Fruit fly (Drosophila melanogaster) whole organism, embryonic: Measurements from ENCODE around the gene CIA30.
A peak's percentile ranks its signal among the peaks of the same experiment; 100 is the strongest.

Experiments used
- Blimp-1 ChIP-seq: fragments of 200-800 bp; sonication (Bioruptor generic); optimal IDR thresholded peaks from 3 replicates; lab custom pipeline; 2018; ENCODE audit warnings: missing biosample characterization, missing genetic modification characterization, mild to moderate bottlenecking, moderate library complexity, missing genetic modification reagents
- CG10462 ChIP-seq: fragments of 200-800 bp; sonication (Bioruptor generic); optimal IDR thresholded peaks from 2 replicates; lab custom pipeline; 2016; ENCODE audit warnings: missing biosample characterization, missing genetic modification characterization
- CG11560 ChIP-seq: fragments of 200-800 bp; sonication (Bioruptor generic); IDR thresholded peaks from 3 replicates; pipeline ENCODE4 v1.3.6; 2022; ENCODE audit warnings: missing biosample characterization, missing genetic modification characterization
- CG14667 ChIP-seq: fragments of 200-800 bp; sonication (Bioruptor generic); IDR thresholded peaks from 2 replicates; pipeline ENCODE4 v1.3.6; 2022; ENCODE audit warnings: missing biosample characterization, missing genetic modification characterization
- CG15269 ChIP-seq: fragments of 200-800 bp; sonication (Bioruptor generic); optimal IDR thresholded peaks from 2 replicates; lab custom pipeline; 2018; ENCODE audit warnings: missing biosample characterization, mild to moderate bottlenecking, missing genetic modification characterization, moderate library complexity
- CG15514 ChIP-seq: fragments of 200-800 bp; sonication (Bioruptor generic); optimal IDR thresholded peaks from 3 replicates; lab custom pipeline; 2017; ENCODE audit warnings: missing biosample characterization, missing genetic modification characterization, mild to moderate bottlenecking, moderate library complexity, missing genetic modification reagents
- CG15601 ChIP-seq: fragments of 200-800 bp; sonication (Bioruptor generic); optimal IDR thresholded peaks from 3 replicates; lab custom pipeline; 2019; ENCODE audit warnings: missing biosample characterization, mild to moderate bottlenecking, missing genetic modification characterization, moderate library complexity
- CG17359 ChIP-seq: fragments of 200-800 bp; sonication (Bioruptor generic); optimal IDR thresholded peaks from 3 replicates; lab custom pipeline; 2018; ENCODE audit warnings: missing biosample characterization, mild to moderate bottlenecking, missing genetic modification characterization, moderate library complexity
- CG1832 ChIP-seq: fragments of 200-800 bp; sonication (Bioruptor generic); optimal IDR thresholded peaks from 2 replicates; lab custom pipeline; 2017; ENCODE audit warnings: missing biosample characterization, mild to moderate bottlenecking, missing genetic modification characterization, inconsistent platforms
- CG2199 ChIP-seq: fragments of 200-800 bp; sonication (Bioruptor generic); IDR thresholded peaks from 3 replicates; pipeline ENCODE4 v1.3.6; 2022; ENCODE audit warnings: missing biosample characterization, missing genetic modification characterization
- CG30431 ChIP-seq: fragments of 200-800 bp; sonication (Bioruptor generic); optimal IDR thresholded peaks from 2 replicates; lab custom pipeline; 2017; ENCODE audit warnings: missing biosample characterization, missing genetic modification characterization
- CG31441 ChIP-seq: fragments of 200-800 bp; sonication (Bioruptor generic); IDR thresholded peaks from 2 replicates; pipeline ENCODE4 v1.3.6; 2022; ENCODE audit warnings: missing biosample characterization, missing genetic modification characterization
- CG32532 ChIP-seq: fragments of 200-800 bp; sonication (Bioruptor generic); IDR thresholded peaks from 2 replicates; pipeline ENCODE4 v1.3.6; 2022; ENCODE audit warnings: missing biosample characterization, missing genetic modification characterization
- CG32772 ChIP-seq: fragments of 200-800 bp; sonication (Bioruptor generic); IDR thresholded peaks from 2 replicates; pipeline ENCODE4 v1.3.6; 2022; ENCODE audit warnings: missing biosample characterization, missing genetic modification characterization
- CG4282 ChIP-seq: fragments of 200-800 bp; sonication (Bioruptor generic); optimal IDR thresholded peaks from 2 replicates; lab custom pipeline; 2016; ENCODE audit warnings: missing biosample characterization, missing genetic modification characterization
- CG4820 ChIP-seq: fragments of 200-800 bp; sonication (Bioruptor generic); optimal IDR thresholded peaks from 3 replicates; lab custom pipeline; 2016; ENCODE audit warnings: missing biosample characterization, missing genetic modification characterization
- CG6272 ChIP-seq: fragments of 200-800 bp; sonication (Bioruptor generic); IDR thresholded peaks from 2 replicates; pipeline ENCODE4 v1.3.6; 2022; ENCODE audit warnings: missing biosample characterization, missing genetic modification characterization
- CG7357 ChIP-seq: fragments of 200-800 bp; sonication (Bioruptor generic); IDR thresholded peaks from 3 replicates; pipeline ENCODE4 v1.3.6; 2022; ENCODE audit warnings: missing biosample characterization, missing genetic modification characterization
- CG7745 ChIP-seq: fragments of 200-800 bp; sonication (Bioruptor generic); optimal IDR thresholded peaks from 2 replicates; lab custom pipeline; 2018; ENCODE audit warnings: missing biosample characterization, mild to moderate bottlenecking, missing genetic modification characterization, moderate library complexity
- CG7786 ChIP-seq: fragments of 200-800 bp; sonication (Bioruptor generic); optimal IDR thresholded peaks from 2 replicates; lab custom pipeline; 2016; ENCODE audit warnings: missing biosample characterization, missing genetic modification characterization
- CG8944 ChIP-seq: fragments of 200-800 bp; sonication (Bioruptor generic); optimal IDR thresholded peaks from 3 replicates; lab custom pipeline; 2016; ENCODE audit warnings: missing biosample characterization, missing genetic modification characterization
- D ChIP-seq, 2 experiments: fragments of 200-800 bp in 1 of 2; fragments of >200 bp in 1 of 2; sonication (Bioruptor generic) in 1 of 2; optimal IDR thresholded peaks; 2 replicates in 1 of 2; 3 replicates in 1 of 2; lab custom pipeline; 2017; ENCODE audit warnings: mild to moderate bottlenecking in 1 of 2, missing biosample characterization in 1 of 2, missing genetic modification characterization in 1 of 2, missing genetic modification reagents in 1 of 2
- Dad ChIP-seq: fragments of 200-800 bp; sonication (Bioruptor generic); optimal IDR thresholded peaks from 3 replicates; lab custom pipeline; 2016; ENCODE audit warnings: missing biosample characterization, missing genetic modification characterization
- Drgx ChIP-seq: fragments of 200-800 bp; sonication (Bioruptor generic); IDR thresholded peaks from 2 replicates; pipeline ENCODE4 v1.3.6; 2022; ENCODE audit warnings: missing biosample characterization, missing genetic modification characterization
- Eip74EF ChIP-seq, 2 experiments: fragments of 200-800 bp in 1 of 2; fragments of >200 bp in 1 of 2; sonication (Bioruptor generic) in 1 of 2; optimal IDR thresholded peaks; 2 replicates each; lab custom pipeline; 2017 to 2019; ENCODE audit warnings: missing biosample characterization in 2 of 2, missing genetic modification characterization in 2 of 2, mild to moderate bottlenecking in 1 of 2, moderate library complexity in 1 of 2
- Elba2 ChIP-seq: fragments of 200-800 bp; sonication (Bioruptor generic); optimal IDR thresholded peaks from 3 replicates; lab custom pipeline; 2016; ENCODE audit warnings: missing biosample characterization, missing genetic modification characterization
- HLHmδ ChIP-seq: fragments of 200-800 bp; sonication (Bioruptor generic); optimal IDR thresholded peaks from 2 replicates; lab custom pipeline; 2018; ENCODE audit warnings: missing biosample characterization, mild to moderate bottlenecking, missing genetic modification characterization, moderate library complexity
- Hey ChIP-seq: fragments of 200-800 bp; sonication (Bioruptor generic); optimal IDR thresholded peaks from 3 replicates; lab custom pipeline; 2018; ENCODE audit warnings: missing biosample characterization, mild to moderate bottlenecking, missing genetic modification characterization
- HmgZ ChIP-seq: fragments of 200-800 bp; sonication (Bioruptor generic); optimal IDR thresholded peaks from 2 replicates; lab custom pipeline; 2018; ENCODE audit warnings: missing biosample characterization, mild to moderate bottlenecking, missing genetic modification characterization
- Hr78 ChIP-seq, 2 experiments: fragments of 200-800 bp in 1 of 2; fragments of >200 bp in 1 of 2; sonication (Bioruptor generic) in 1 of 2; optimal IDR thresholded peaks; 2 replicates each; lab custom pipeline; 2017 to 2019; ENCODE audit warnings: missing biosample characterization in 2 of 2, missing genetic modification characterization in 2 of 2, mild to moderate bottlenecking in 1 of 2, moderate library complexity in 1 of 2
- Oli ChIP-seq: fragments of 200-800 bp; sonication (Bioruptor generic); optimal IDR thresholded peaks from 2 replicates; lab custom pipeline; 2018; ENCODE audit warnings: missing biosample characterization, mild to moderate bottlenecking, missing genetic modification characterization, moderate library complexity
- PHDP ChIP-seq: fragments of 200-800 bp; sonication (Bioruptor generic); optimal IDR thresholded peaks from 3 replicates; lab custom pipeline; 2018; ENCODE audit warnings: missing biosample characterization, mild to moderate bottlenecking, missing genetic modification characterization, moderate library complexity
- Rx ChIP-seq: fragments of 200-800 bp; sonication (Bioruptor generic); IDR thresholded peaks from 2 replicates; pipeline ENCODE4 v1.3.6; 2022; ENCODE audit warnings: missing biosample characterization, missing genetic modification characterization
- ab ChIP-seq: fragments of 200-800 bp; sonication (Bioruptor generic); optimal IDR thresholded peaks from 2 replicates; lab custom pipeline; 2016; ENCODE audit warnings: missing biosample characterization, missing genetic modification characterization
- abd-A ChIP-seq: fragments of 200-800 bp; sonication (Bioruptor generic); optimal IDR thresholded peaks from 3 replicates; lab custom pipeline; 2019; ENCODE audit warnings: missing biosample characterization, mild to moderate bottlenecking, missing genetic modification characterization, moderate library complexity
- ara ChIP-seq: fragments of 200-800 bp; sonication (Bioruptor generic); IDR thresholded peaks from 2 replicates; pipeline ENCODE4 v1.3.6; 2022; ENCODE audit warnings: missing biosample characterization, missing genetic modification characterization
- ase ChIP-seq: fragments of 200-800 bp; sonication (Bioruptor generic); IDR thresholded peaks from 3 replicates; pipeline ENCODE4 v1.3.6; 2022; ENCODE audit warnings: missing biosample characterization, missing genetic modification characterization
- bigmax ChIP-seq: fragments of 200-800 bp; sonication (Bioruptor generic); optimal IDR thresholded peaks from 2 replicates; lab custom pipeline; 2018; ENCODE audit warnings: missing biosample characterization, mild to moderate bottlenecking, missing genetic modification characterization
- fd64A ChIP-seq: fragments of 200-800 bp; sonication (Bioruptor generic); optimal IDR thresholded peaks from 3 replicates; lab custom pipeline; 2018; ENCODE audit warnings: missing biosample characterization, mild to moderate bottlenecking, missing genetic modification characterization
- gcm2 ChIP-seq: fragments of 200-800 bp; sonication (Bioruptor generic); optimal IDR thresholded peaks from 2 replicates; lab custom pipeline; 2016; ENCODE audit warnings: missing biosample characterization, missing genetic modification characterization
- gfzf ChIP-seq: fragments of 200-800 bp; sonication (Bioruptor generic); optimal IDR thresholded peaks from 2 replicates; lab custom pipeline; 2016; ENCODE audit warnings: missing biosample characterization, mild to moderate bottlenecking, missing genetic modification characterization, moderate library complexity
- insv ChIP-seq, 2 experiments: fragments of 200-800 bp; sonication (Bioruptor generic); optimal IDR thresholded peaks; 3 replicates each; lab custom pipeline; 2016 to 2018; ENCODE audit warnings: missing biosample characterization in 2 of 2, missing genetic modification characterization in 2 of 2
- lab ChIP-seq: fragments of 200-800 bp; sonication (Bioruptor generic); optimal IDR thresholded peaks from 3 replicates; lab custom pipeline; 2017; ENCODE audit warnings: missing biosample characterization, missing genetic modification characterization, mild to moderate bottlenecking, moderate library complexity, missing genetic modification reagents
- nerfin-2 ChIP-seq: fragments of 200-800 bp; sonication (Bioruptor generic); IDR thresholded peaks from 2 replicates; pipeline ENCODE4 v1.3.6; 2022; ENCODE audit warnings: missing biosample characterization, missing genetic modification characterization; ENCODE audit not compliant: partially characterized antibody
- pan ChIP-seq, 4 experiments: fragments of >200 bp in 3 of 4; fragments of 200-800 bp in 1 of 4; sonication (Bioruptor generic) in 1 of 4; optimal IDR thresholded peaks in 3 of 4; IDR thresholded peaks in 1 of 4; 2 replicates each; pipeline versions ENCODE4 v1.3.6 to Lab custom; 2017 to 2022; ENCODE audit warnings: missing biosample characterization in 2 of 4, missing genetic modification characterization in 2 of 4, mixed read lengths in 1 of 4
- so ChIP-seq: fragments of 200-800 bp; sonication (Bioruptor generic); IDR thresholded peaks from 3 replicates; pipeline ENCODE4 v1.3.6; 2022; ENCODE audit warnings: missing biosample characterization, missing genetic modification characterization
- tna ChIP-seq: fragments of 200-800 bp; sonication (Bioruptor generic); IDR thresholded peaks from 2 replicates; pipeline ENCODE4 v1.3.6; 2022; ENCODE audit warnings: missing biosample characterization, missing genetic modification characterization; ENCODE audit not compliant: partially characterized antibody
- twi ChIP-seq: fragments of 200-800 bp; optimal IDR thresholded peaks from 2 replicates; lab custom pipeline; 2019; ENCODE audit warnings: missing biosample characterization, mild to moderate bottlenecking, missing genetic modification characterization, moderate library complexity
- wdn ChIP-seq: fragments of 200-800 bp; sonication (Bioruptor generic); IDR thresholded peaks from 2 replicates; pipeline ENCODE4 v1.3.6; 2022; ENCODE audit warnings: missing biosample characterization, missing genetic modification characterization

CIA30 gene

dm6 chr3R:29736678-29737093 lies at the start of gene CIA30, which contains the start of gene CG7601 (continued):
- TF ChIP-seq Oli (peak; percentile 96), CG4820 (peak; percentile 98), CG8944 (GFP tag; lab: Kevin White, UChicago) (peak; percentile 99), PHDP (tag; lab: Kevin White, UChicago) (peak; percentile 96), CG10462 (GFP tag; lab: Kevin White, UChicago) (peak; percentile 95), abd-A (tag; lab: Kevin White, UChicago) (no peak), tna (GFP tag; lab: Robert Waterston, UW) (no peak), fd64A (peak; percentile 95), Eip74EF (GFP tag; optimal IDR thresholded peaks at IDR 0.05; lab: Kevin White, UChicago) (peak in 1 of 2 experiments; percentile 93), Drgx (GFP tag; lab: Robert Waterston, UW) (peak; percentile 100), CG31441 (no peak), CG17359 (tag; lab: Kevin White, UChicago) (peak; percentile 98), gfzf (GFP tag; lab: Kevin White, UChicago) (peak; percentile 40), CG30431 (GFP tag; lab: Kevin White, UChicago) (peak; percentile 95), ara (peak; percentile 100), CG11560 (tag; lab: Robert Waterston, UW) (peak; percentile 97), HmgZ (tag; lab: Kevin White, UChicago) (peak; percentile 98), CG6272 (GFP tag; lab: Robert Waterston, UW) (peak; percentile 100), CG15269 (tag; lab: Kevin White, UChicago) (peak; percentile 97), ab (GFP tag; lab: Kevin White, UChicago) (peak; percentile 98), so (GFP tag; lab: Robert Waterston, UW) (peak; percentile 100), CG32532 (GFP tag; lab: Robert Waterston, UW) (peak; percentile 100), gcm2 (GFP tag; lab: Kevin White, UChicago) (peak; percentile 96), twi (no peak), Hr78 (GFP tag; optimal IDR thresholded peaks at IDR 0.05; lab: Kevin White, UChicago) (peak in 1 of 2 experiments; percentile 94), lab (GFP tag; lab: Kevin White, UChicago) (peak; percentile 99), CG14667 (GFP tag; lab: Robert Waterston, UW) (peak; percentile 100), wdn (GFP tag; lab: Robert Waterston, UW) (peak; percentile 100), CG15514 (peak; percentile 93), Blimp-1 (GFP tag; lab: Kevin White, UChicago) (peak; percentile 95), ase (GFP tag; lab: Robert Waterston, UW) (peak; percentile 100), CG32772 (GFP tag; lab: Robert Waterston, UW) (peak; percentile 100), Rx (GFP tag; lab: Robert Waterston, UW) (peak; percentile 100), Dad (GFP tag; lab: Kevin White, UChicago) (peak; percentile 98), Hey (tag; lab: Kevin White, UChicago) (peak; percentile 87), CG7357 (GFP tag; lab: Robert Waterston, UW) (peak; percentile 99), insv (GFP tag; optimal IDR thresholded peaks at IDR 0.05; lab: Kevin White, UChicago) (peak; percentile 25 to 68), pan (optimal IDR thresholded peaks at IDR 0.05; lab: Kevin White, UChicago) (no peak), pan (GFP tag; optimal IDR thresholded peaks at IDR 0.05 in 1 of 2, IDR thresholded peaks at IDR 0.05 in 1 of 2) (peak in 1 of 2 experiments; percentile 100), CG7745 (tag; lab: Kevin White, UChicago) (peak; percentile 46), bigmax (GFP tag; lab: Kevin White, UChicago) (peak; percentile 70), CG2199 (GFP tag; lab: Robert Waterston, UW) (peak; percentile 100), CG7786 (GFP tag; lab: Kevin White, UChicago) (peak; percentile 99), HLHmδ (GFP tag; lab: Kevin White, UChicago) (no peak), CG15601 (tag; lab: Kevin White, UChicago) (no peak), CG1832 (GFP tag; lab: Kevin White, UChicago) (no peak), CG4282 (GFP tag; lab: Kevin White, UChicago) (peak; percentile 95), D (optimal IDR thresholded peaks at IDR 0.05; lab: Kevin White, UChicago) (no peak), D (GFP tag; optimal IDR thresholded peaks at IDR 0.05; lab: Kevin White, UChicago) (peak; percentile 97), Elba2 (GFP tag; lab: Kevin White, UChicago) (peak; percentile 70), nerfin-2 (no peak)
